Worm (Caenorhabditis elegans) whole organism, late embryonic: Measurements from ENCODE around the gene C11D2.4.

Source experiments
- K09A11.1 ChIP-seq: sonication (generic microtip); optimal IDR thresholded peaks from 2 replicates; lab custom pipeline; 2017; ENCODE audit warnings: antibody characterized with exemption, mild to moderate bottlenecking, missing genetic modification characterization, missing compliant biosample characterization; ENCODE audit not compliant: insufficient read depth
- ahr-1 ChIP-seq: sonication (generic microtip); optimal IDR thresholded peaks from 2 replicates; lab custom pipeline; 2016; ENCODE audit warnings: missing genetic modification characterization, missing compliant biosample characterization
- ama-1 ChIP-seq: fragments of 150-350 bp; optimal IDR thresholded peaks from 2 replicates; lab custom pipeline; 2014
- ceh-14 ChIP-seq: sonication (generic microtip); optimal IDR thresholded peaks from 2 replicates; lab custom pipeline; 2016; ENCODE audit warnings: missing genotype, missing genetic modification characterization, missing compliant biosample characterization
- ceh-18 ChIP-seq: sonication (generic microtip); optimal IDR thresholded peaks from 2 replicates; lab custom pipeline; 2016; ENCODE audit warnings: missing genetic modification characterization, missing compliant biosample characterization
- ceh-19 ChIP-seq: fragments of 200-800 bp; sonication (Bioruptor generic); optimal IDR thresholded peaks from 2 replicates; lab custom pipeline; 2018; ENCODE audit warnings: mild to moderate bottlenecking, missing genetic modification characterization, missing compliant biosample characterization
- ceh-22 ChIP-seq: sonication (generic microtip); optimal IDR thresholded peaks from 2 replicates; lab custom pipeline; 2017; ENCODE audit warnings: missing biosample characterization, missing genetic modification characterization
- ceh-24 ChIP-seq: sonication (generic microtip); optimal IDR thresholded peaks from 2 replicates; lab custom pipeline; 2016; ENCODE audit warnings: mild to moderate bottlenecking, missing genetic modification characterization, missing compliant biosample characterization
- ceh-30 ChIP-seq: fragments of 150-350 bp; optimal IDR thresholded peaks from 2 replicates; lab custom pipeline; 2014; ENCODE audit warnings: missing biosample characterization, missing genetic modification characterization
- ceh-34 ChIP-seq: sonication (generic microtip); optimal IDR thresholded peaks from 2 replicates; lab custom pipeline; 2016; ENCODE audit warnings: mild to moderate bottlenecking, missing genetic modification characterization, missing compliant biosample characterization
- ceh-6 ChIP-seq: fragments of 200-800 bp; sonication (Bioruptor generic); optimal IDR thresholded peaks from 2 replicates; lab custom pipeline; 2018; ENCODE audit warnings: mild to moderate bottlenecking, missing genetic modification characterization, missing compliant biosample characterization
- ceh-9 ChIP-seq: sonication (generic microtip); optimal IDR thresholded peaks from 2 replicates; lab custom pipeline; 2016; ENCODE audit warnings: mild to moderate bottlenecking, missing genetic modification characterization, inconsistent platforms, missing compliant biosample characterization
- che-1 ChIP-seq: sonication (generic microtip); optimal IDR thresholded peaks from 2 replicates; lab custom pipeline; 2016; ENCODE audit warnings: mild to moderate bottlenecking, missing genetic modification characterization, missing compliant biosample characterization
- dmd-4 ChIP-seq: sonication (generic microtip); optimal IDR thresholded peaks from 2 replicates; lab custom pipeline; 2016; ENCODE audit warnings: borderline replicate concordance, missing genetic modification characterization, missing compliant biosample characterization
- dve-1 ChIP-seq: sonication (generic microtip); optimal IDR thresholded peaks from 2 replicates; lab custom pipeline; 2017; ENCODE audit warnings: antibody characterized with exemption, mild to moderate bottlenecking, missing genetic modification characterization, missing compliant biosample characterization
- elt-4 ChIP-seq: sonication (generic microtip); optimal IDR thresholded peaks from 2 replicates; lab custom pipeline; 2016; ENCODE audit warnings: missing genetic modification characterization, missing compliant biosample characterization
- ets-4 ChIP-seq: sonication (generic microtip); optimal IDR thresholded peaks from 2 replicates; lab custom pipeline; 2016; ENCODE audit warnings: missing genetic modification characterization, missing compliant biosample characterization
- eyg-1 ChIP-seq: sonication (generic microtip); optimal IDR thresholded peaks from 2 replicates; lab custom pipeline; 2016; ENCODE audit warnings: missing genotype, missing genetic modification characterization, missing compliant biosample characterization
- gmeb-2 ChIP-seq: sonication (generic microtip); optimal IDR thresholded peaks from 2 replicates; lab custom pipeline; 2016; ENCODE audit warnings: missing genetic modification characterization, inconsistent platforms, missing compliant biosample characterization
- hlh-30 ChIP-seq: sonication (generic microtip); optimal IDR thresholded peaks from 2 replicates; lab custom pipeline; 2017; ENCODE audit warnings: antibody characterized with exemption, missing genetic modification characterization, missing compliant biosample characterization; ENCODE audit not compliant: insufficient read depth
- hlh-6 ChIP-seq: sonication (generic microtip); optimal IDR thresholded peaks from 2 replicates; lab custom pipeline; 2016; ENCODE audit warnings: missing genotype, missing genetic modification characterization, missing compliant biosample characterization
- hlh-8 ChIP-seq: sonication (generic microtip); optimal IDR thresholded peaks from 2 replicates; lab custom pipeline; 2016; ENCODE audit warnings: missing genotype, missing genetic modification characterization, missing compliant biosample characterization
- lim-6 ChIP-seq: sonication (generic microtip); optimal IDR thresholded peaks from 2 replicates; lab custom pipeline; 2016; ENCODE audit warnings: missing genetic modification characterization, missing compliant biosample characterization
- lin-11 ChIP-seq: fragments of 200-800 bp; sonication (Bioruptor generic); optimal IDR thresholded peaks from 2 replicates; lab custom pipeline; 2018; ENCODE audit warnings: mild to moderate bottlenecking, missing genetic modification characterization, missing compliant biosample characterization
- madf-2 ChIP-seq: sonication (generic microtip); optimal IDR thresholded peaks from 2 replicates; lab custom pipeline; 2017; ENCODE audit warnings: missing genetic modification characterization, missing compliant biosample characterization
- nhr-232 ChIP-seq: sonication (generic microtip); optimal IDR thresholded peaks from 2 replicates; lab custom pipeline; 2016; ENCODE audit warnings: missing genetic modification characterization, missing compliant biosample characterization
- npax-4 ChIP-seq: sonication (generic microtip); optimal IDR thresholded peaks from 2 replicates; lab custom pipeline; 2016; ENCODE audit warnings: missing genetic modification characterization, missing compliant biosample characterization
- pag-3 ChIP-seq: sonication (generic microtip); optimal IDR thresholded peaks from 2 replicates; lab custom pipeline; 2016; ENCODE audit warnings: missing compliant biosample characterization, missing genetic modification characterization, borderline replicate concordance
- pax-1 ChIP-seq: fragments of 150-350 bp; optimal IDR thresholded peaks from 2 replicates; lab custom pipeline; 2014; ENCODE audit warnings: missing biosample characterization, missing genetic modification characterization
- pha-2 ChIP-seq: sonication (generic microtip); optimal IDR thresholded peaks from 2 replicates; lab custom pipeline; 2017; ENCODE audit warnings: mild to moderate bottlenecking, missing genetic modification characterization, missing compliant biosample characterization
- pha-4 ChIP-seq: fragments of 150-350 bp; optimal IDR thresholded peaks from 2 replicates; lab custom pipeline; 2018; ENCODE audit warnings: missing biosample characterization, missing genetic modification reagents, missing genetic modification characterization
- pqm-1 ChIP-seq: sonication (generic microtip); optimal IDR thresholded peaks from 2 replicates; lab custom pipeline; 2016; ENCODE audit warnings: missing genetic modification characterization, missing compliant biosample characterization
- ref-2 ChIP-seq: sonication (generic microtip); optimal IDR thresholded peaks from 2 replicates; lab custom pipeline; 2016; ENCODE audit warnings: missing genetic modification characterization, missing compliant biosample characterization
- sox-2 ChIP-seq: fragments of 200-800 bp; sonication (Bioruptor generic); IDR thresholded peaks from 2 replicates; pipeline ENCODE4 v1.3.6; 2022; ENCODE audit warnings: missing genetic modification reagents, missing genetic modification characterization, missing compliant biosample characterization
- sox-4 ChIP-seq: sonication (generic microtip); optimal IDR thresholded peaks from 2 replicates; lab custom pipeline; 2017; ENCODE audit warnings: mild to moderate bottlenecking, missing genetic modification characterization, inconsistent platforms, missing compliant biosample characterization
- unc-42 ChIP-seq: sonication (generic microtip); optimal IDR thresholded peaks from 2 replicates; lab custom pipeline; 2016; ENCODE audit warnings: missing genotype, missing genetic modification characterization, missing compliant biosample characterization
- ztf-16 ChIP-seq: sonication (generic microtip); optimal IDR thresholded peaks from 2 replicates; lab custom pipeline; 2017; ENCODE audit warnings: missing genetic modification characterization, missing compliant biosample characterization

C11D2.4 gene

ce11 chrIV:6206294-6206776 lies 49.6 kb upstream of the C11D2.4 start, which contains the start of gene C49A9.10 (continued):
- TF ChIP-seq dve-1 (tag; lab: Kevin White, UChicago), result no peak
- no peak for TF ChIP-seq nhr-232 (tag; lab: Kevin White, UChicago)
- peak; percentile 79 for TF ChIP-seq ref-2 (tag; lab: Kevin White, UChicago)
- TF ChIP-seq unc-42, result peak; percentile 40
- TF ChIP-seq madf-2 (tag; lab: Kevin White, UChicago), result peak; percentile 15
- peak; percentile 69 for TF ChIP-seq ceh-14 (tag; lab: Kevin White, UChicago)
- peak; percentile 28 for TF ChIP-seq pha-2 (tag; lab: Kevin White, UChicago)
- TF ChIP-seq ets-4 (tag; lab: Kevin White, UChicago), result peak; percentile 91
- TF ChIP-seq che-1 (tag; lab: Kevin White, UChicago), result no peak
- no peak for TF ChIP-seq sox-2 (GFP tag; lab: Robert Waterston, UW)
- TF ChIP-seq hlh-6 (tag; lab: Kevin White, UChicago), result no peak
- TF ChIP-seq dmd-4 (tag; lab: Kevin White, UChicago), result no peak
- TF ChIP-seq ceh-19, result no peak
- no peak for TF ChIP-seq ceh-22 (tag; lab: Kevin White, UChicago)
- no peak for TF ChIP-seq elt-4
- no peak for TF ChIP-seq ceh-30 (tag; lab: Kevin White, UChicago)
- no peak for TF ChIP-seq lin-11 (tag; lab: Kevin White, UChicago)
- TF ChIP-seq sox-4 (tag; lab: Kevin White, UChicago), result no peak
- TF ChIP-seq ceh-24 (tag; lab: Kevin White, UChicago), result no peak
- TF ChIP-seq ceh-34 (tag; lab: Kevin White, UChicago), result peak; percentile 61
- TF ChIP-seq ahr-1, result peak; percentile 37
- TF ChIP-seq pha-4, result no peak
- TF ChIP-seq ama-1 (lab: Kevin White, UChicago), result no peak

- TF ChIP-seq K09A11.1 (tag; lab: Kevin White, UChicago) (no peak), pqm-1 (no peak), hlh-8 (tag; lab: Kevin White, UChicago) (no peak), ref-2 (tag; lab: Kevin White, UChicago) (no peak)
These were observed 45.0 kb upstream of the C11D2.4 start, which contains the start of gene tkr-2 for ce11 chrIV:6201769-6202168. Gene tkr-2, plus strand, starts transcription at chrIV:6202069.

DNA sequence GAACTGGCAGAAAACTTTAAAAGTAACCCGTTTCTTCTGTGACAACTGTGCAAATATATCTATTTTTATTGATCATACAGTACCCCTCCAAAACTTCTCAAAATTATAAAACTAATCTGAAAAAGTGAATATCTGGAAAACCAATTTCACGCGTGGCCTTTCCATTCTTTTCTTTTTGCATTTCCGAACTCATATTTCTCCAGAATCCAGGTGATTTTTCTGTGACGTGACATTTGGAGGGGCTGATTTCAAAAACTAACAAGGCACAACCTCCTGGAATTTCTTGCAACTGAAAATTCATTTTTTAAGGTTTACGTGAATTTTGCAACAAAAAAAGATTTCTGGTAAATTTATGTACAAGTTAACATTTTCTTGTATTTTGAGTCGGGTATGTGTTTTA lies 43.5 kb upstream of the C11D2.4 start:
- TF ChIP-seq hlh-30, result no peak
- no peak for TF ChIP-seq hlh-6 (tag; lab: Kevin White, UChicago)
- TF ChIP-seq ama-1 (lab: Kevin White, UChicago), result no peak
- TF ChIP-seq npax-4, result no peak
- no peak for TF ChIP-seq lim-6 (tag; lab: Kevin White, UChicago)
- TF ChIP-seq pax-1 (tag; lab: Kevin White, UChicago), result no peak
- TF ChIP-seq che-1 (tag; lab: Kevin White, UChicago), result no peak
- TF ChIP-seq ref-2 (tag; lab: Kevin White, UChicago), result no peak
- TF ChIP-seq dve-1 (tag; lab: Kevin White, UChicago), result no peak
- no peak for TF ChIP-seq pha-2 (tag; lab: Kevin White, UChicago)
- TF ChIP-seq ceh-22 (tag; lab: Kevin White, UChicago), result no peak
- no peak for TF ChIP-seq ceh-9 (tag; lab: Kevin White, UChicago)
- TF ChIP-seq ceh-30 (tag; lab: Kevin White, UChicago), result no peak
- no peak for TF ChIP-seq ceh-6 (GFP tag; lab: Kevin White, UChicago)
- no peak for TF ChIP-seq pag-3 (tag; lab: Kevin White, UChicago)
- no peak for TF ChIP-seq ceh-24 (tag; lab: Kevin White, UChicago)
- no peak for TF ChIP-seq eyg-1
- TF ChIP-seq gmeb-2 (tag; lab: Kevin White, UChicago), result no peak
- no peak for TF ChIP-seq K09A11.1 (tag; lab: Kevin White, UChicago)
- TF ChIP-seq, all 69 proteins: peak for 0

DNA sequence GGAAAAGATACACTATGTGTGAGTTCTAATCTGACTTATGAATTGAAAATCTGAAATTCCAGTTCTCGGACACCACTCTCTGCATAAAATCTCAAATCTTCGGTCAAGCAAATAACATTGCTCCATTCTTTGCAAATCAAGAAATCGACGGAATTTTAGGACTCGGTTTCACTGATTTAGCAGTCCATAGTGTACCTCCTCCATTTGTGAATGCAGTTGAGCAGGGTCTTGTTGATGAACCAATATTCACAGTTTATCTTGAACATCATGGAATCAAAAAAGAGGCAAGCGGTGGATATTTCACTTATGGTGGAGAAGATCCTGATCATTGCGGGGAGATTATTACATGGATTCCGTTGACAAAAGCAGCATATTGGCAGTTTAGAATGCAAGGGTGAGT lies 30.4 kb upstream of the C11D2.4 start:
- TF ChIP-seq K09A11.1 (tag; lab: Kevin White, UChicago) (no peak), hlh-30 (no peak), eyg-1 (no peak), ztf-16 (tag; lab: Kevin White, UChicago) (no peak), pha-2 (tag; lab: Kevin White, UChicago) (no peak), ceh-24 (tag; lab: Kevin White, UChicago) (no peak), ceh-19 (no peak), ceh-22 (tag; lab: Kevin White, UChicago) (no peak), dve-1 (tag; lab: Kevin White, UChicago) (no peak), npax-4 (no peak), ceh-34 (tag; lab: Kevin White, UChicago) (no peak), ceh-18 (tag; lab: Kevin White, UChicago) (no peak)
- TF ChIP-seq, all 69 proteins: peak for 0
